Worm (Caenorhabditis elegans) whole organism, L4 larva: ENCODE results near the gene R10E4.9.

Source experiments
- D1046.2 ChIP-seq: fragments of 200-800 bp; sonication (Bioruptor generic); IDR thresholded peaks from 2 replicates; pipeline ENCODE4 v1.3.6; 2022; ENCODE audit warnings: missing genetic modification characterization, missing compliant biosample characterization
- F26F4.8 ChIP-seq: fragments of 200-800 bp; sonication (Bioruptor generic); conservative IDR thresholded peaks from 2 replicates; pipeline ENCODE4 v1.3.6; 2022; ENCODE audit warnings: missing genetic modification characterization, missing compliant biosample characterization
- F37D6.2 ChIP-seq: sonication (generic microtip); optimal IDR thresholded peaks from 2 replicates; lab custom pipeline; 2016; ENCODE audit warnings: mild to moderate bottlenecking, missing genetic modification characterization, missing compliant biosample characterization
- R02D3.7 ChIP-seq: fragments of 150-350 bp; sonication (generic microtip); optimal IDR thresholded peaks from 3 replicates; lab custom pipeline; 2014; ENCODE audit warnings: missing biosample characterization, missing genetic modification characterization
- attf-4 ChIP-seq: sonication (generic microtip); optimal IDR thresholded peaks from 3 replicates; lab custom pipeline; 2017; ENCODE audit warnings: missing biosample characterization, missing genetic modification characterization
- ceh-32 ChIP-seq: sonication (generic microtip); optimal IDR thresholded peaks from 2 replicates; lab custom pipeline; 2016; ENCODE audit warnings: mild to moderate bottlenecking, missing genetic modification characterization, missing compliant biosample characterization; ENCODE audit not compliant: poor library complexity
- ceh-62 ChIP-seq: sonication (generic microtip); optimal IDR thresholded peaks from 2 replicates; lab custom pipeline; 2017; ENCODE audit warnings: missing biosample characterization, missing genetic modification characterization
- ceh-82 ChIP-seq: sonication (generic microtip); optimal IDR thresholded peaks from 2 replicates; lab custom pipeline; 2017; ENCODE audit warnings: missing biosample characterization, missing genetic modification characterization
- daf-16 ChIP-seq, 3 experiments: sonication (generic microtip); optimal IDR thresholded peaks; 2 replicates each; lab custom pipeline; 2016 to 2017; ENCODE audit warnings: missing genetic modification characterization in 3 of 3, missing genetic modification reagents in 3 of 3, mild to moderate bottlenecking in 2 of 3, missing compliant biosample characterization in 2 of 3, missing biosample characterization in 1 of 3, moderate library complexity in 1 of 3
- dmd-6 ChIP-seq: fragments of 200-800 bp; sonication (Bioruptor generic); IDR thresholded peaks from 2 replicates; pipeline ENCODE4 v1.3.6; 2022; ENCODE audit warnings: missing genetic modification reagents, missing genetic modification characterization, missing compliant biosample characterization
- dmd-8 ChIP-seq: fragments of 200-800 bp; sonication (Bioruptor generic); IDR thresholded peaks from 2 replicates; pipeline ENCODE4 v1.3.6; 2022; ENCODE audit warnings: missing genetic modification characterization, missing compliant biosample characterization
- dpl-1 ChIP-seq: fragments of 150-350 bp; optimal IDR thresholded peaks from 2 replicates; lab custom pipeline; 2014; ENCODE audit warnings: missing biosample characterization, missing genetic modification reagents, missing genetic modification characterization
- duxl-1 ChIP-seq: sonication (generic microtip); optimal IDR thresholded peaks from 2 replicates; lab custom pipeline; 2016; ENCODE audit warnings: mild to moderate bottlenecking, missing genetic modification characterization, moderate library complexity, missing compliant biosample characterization; ENCODE audit not compliant: poor library complexity
- dve-1 ChIP-seq: sonication (generic microtip); optimal IDR thresholded peaks from 2 replicates; lab custom pipeline; 2017; ENCODE audit warnings: antibody characterized with exemption, mild to moderate bottlenecking, missing genetic modification characterization, missing compliant biosample characterization; ENCODE audit not compliant: insufficient read depth
- fos-1 ChIP-seq: fragments of 150-350 bp; optimal IDR thresholded peaks from 2 replicates; lab custom pipeline; 2014; ENCODE audit warnings: missing biosample characterization, missing genetic modification characterization
- hif-1 ChIP-seq, 2 experiments: sonication (generic microtip); optimal IDR thresholded peaks; 2 replicates each; lab custom pipeline; 2016 to 2017; ENCODE audit warnings: missing compliant biosample characterization in 2 of 2, missing genetic modification characterization in 2 of 2, missing genetic modification reagents in 2 of 2, missing genotype in 2 of 2, mild to moderate bottlenecking in 1 of 2
- hlh-11 ChIP-seq: fragments of 200-800 bp; sonication (Bioruptor generic); optimal IDR thresholded peaks from 2 replicates; lab custom pipeline; 2018; ENCODE audit warnings: mild to moderate bottlenecking, missing genetic modification characterization, missing compliant biosample characterization
- hlh-30 ChIP-seq: sonication (generic microtip); optimal IDR thresholded peaks from 2 replicates; lab custom pipeline; 2017; ENCODE audit warnings: antibody characterized with exemption, mild to moderate bottlenecking, missing genetic modification characterization, missing compliant biosample characterization; ENCODE audit not compliant: insufficient read depth
- hmg-1.1 ChIP-seq: fragments of 200-800 bp; sonication (Bioruptor generic); IDR thresholded peaks from 2 replicates; pipeline ENCODE4 v1.3.6; 2022; ENCODE audit warnings: missing genetic modification reagents, missing genetic modification characterization, missing compliant biosample characterization
- jun-1 ChIP-seq: fragments of 150-350 bp; optimal IDR thresholded peaks from 2 replicates; lab custom pipeline; 2014; ENCODE audit warnings: missing biosample characterization, missing genetic modification reagents, missing genetic modification characterization
- lin-38 ChIP-seq: fragments of 200-800 bp; sonication (Bioruptor generic); IDR thresholded peaks from 2 replicates; pipeline ENCODE4 v1.3.6; 2022; ENCODE audit warnings: missing genetic modification reagents, missing genetic modification characterization, missing compliant biosample characterization
- lir-3 ChIP-seq: sonication (generic microtip); optimal IDR thresholded peaks from 2 replicates; lab custom pipeline; 2016; ENCODE audit warnings: mild to moderate bottlenecking, missing genetic modification characterization, missing compliant biosample characterization
- lsy-2 ChIP-seq, 2 experiments: fragments of 150-350 bp in 1 of 2; sonication (generic microtip) in 1 of 2; optimal IDR thresholded peaks; 2 replicates each; lab custom pipeline; 2014 to 2017; ENCODE audit warnings: missing biosample characterization in 2 of 2, missing genetic modification characterization in 2 of 2
- madf-9 ChIP-seq: fragments of 200-800 bp; sonication (Bioruptor generic); conservative IDR thresholded peaks from 2 replicates; pipeline ENCODE4 v1.3.6; 2022; ENCODE audit warnings: missing genetic modification reagents, missing genetic modification characterization, missing compliant biosample characterization
- mdl-1 ChIP-seq, 2 experiments: fragments of 150-350 bp in 1 of 2; sonication (generic microtip) in 1 of 2; optimal IDR thresholded peaks; 2 replicates each; lab custom pipeline; 2014 to 2017; ENCODE audit warnings: missing biosample characterization in 2 of 2, missing genetic modification characterization in 2 of 2
- mep-1 ChIP-seq: fragments of 150-350 bp; sonication (generic microtip); optimal IDR thresholded peaks from 3 replicates; lab custom pipeline; 2014; ENCODE audit warnings: missing biosample characterization, missing genetic modification characterization
- mes-2 ChIP-seq: sonication (generic microtip); optimal IDR thresholded peaks from 2 replicates; lab custom pipeline; 2016; ENCODE audit warnings: missing genotype, mild to moderate bottlenecking, missing genetic modification characterization, missing compliant biosample characterization; ENCODE audit not compliant: poor library complexity, severe bottlenecking
- mxl-3 ChIP-seq: fragments of 200-800 bp; sonication (Bioruptor generic); optimal IDR thresholded peaks from 2 replicates; lab custom pipeline; 2018; ENCODE audit warnings: mild to moderate bottlenecking, missing genetic modification characterization, missing compliant biosample characterization
- nhr-25 ChIP-seq: sonication (generic microtip); optimal IDR thresholded peaks from 2 replicates; lab custom pipeline; 2017; ENCODE audit warnings: missing genetic modification characterization, mild to moderate bottlenecking, missing compliant biosample characterization, antibody characterized with exemption, moderate library complexity, borderline replicate concordance; ENCODE audit not compliant: insufficient read depth
- nhr-28 ChIP-seq: fragments of 150-350 bp; optimal IDR thresholded peaks from 2 replicates; lab custom pipeline; 2014; ENCODE audit warnings: missing biosample characterization, missing genetic modification characterization
- nhr-6 ChIP-seq: fragments of 150-350 bp; optimal IDR thresholded peaks from 2 replicates; lab custom pipeline; 2014; ENCODE audit warnings: missing biosample characterization, missing genetic modification characterization
- nhr-76 ChIP-seq: fragments of 150-350 bp; optimal IDR thresholded peaks from 2 replicates; lab custom pipeline; 2014; ENCODE audit warnings: missing biosample characterization, missing genetic modification characterization
- php-3 ChIP-seq: fragments of 200-800 bp; sonication (Bioruptor generic); IDR thresholded peaks from 2 replicates; pipeline ENCODE4 v1.3.6; 2022; ENCODE audit warnings: missing genetic modification reagents, missing genetic modification characterization, missing compliant biosample characterization
- pqm-1 ChIP-seq: sonication (generic microtip); optimal IDR thresholded peaks from 2 replicates; lab custom pipeline; 2017; ENCODE audit warnings: missing biosample characterization, missing genetic modification characterization
- rbr-2 ChIP-seq: sonication (generic microtip); optimal IDR thresholded peaks from 2 replicates; lab custom pipeline; 2016; ENCODE audit warnings: missing genotype, missing genetic modification characterization, missing compliant biosample characterization
- saeg-2 ChIP-seq: fragments of 200-800 bp; sonication (Bioruptor generic); IDR thresholded peaks from 2 replicates; pipeline ENCODE4 v1.3.6; 2022; ENCODE audit warnings: missing genetic modification reagents, missing genetic modification characterization, missing compliant biosample characterization
- sdz-12 ChIP-seq: fragments of 200-800 bp; sonication (Bioruptor generic); optimal IDR thresholded peaks from 2 replicates; lab custom pipeline; 2018; ENCODE audit warnings: mild to moderate bottlenecking, missing genetic modification characterization, missing compliant biosample characterization
- unc-130 ChIP-seq: sonication (generic microtip); optimal IDR thresholded peaks from 2 replicates; lab custom pipeline; 2016; ENCODE audit warnings: missing genetic modification reagents, missing genetic modification characterization, missing compliant biosample characterization
- unc-62 ChIP-seq, 3 experiments: fragments of 150-350 bp in 1 of 3; sonication (generic microtip); optimal IDR thresholded peaks in 2 of 3; peaks in 1 of 3; 1 replicate in 1 of 3; 2 replicates in 2 of 3; lab custom pipeline; 2014 to 2017; ENCODE audit warnings: missing biosample characterization in 3 of 3, missing genetic modification characterization in 3 of 3, missing genetic modification reagents in 3 of 3, missing genotype in 1 of 3
- vab-7 ChIP-seq: fragments of 200-800 bp; sonication (Bioruptor generic); IDR thresholded peaks from 2 replicates; pipeline ENCODE4 v1.3.6; 2022; ENCODE audit warnings: missing genetic modification reagents, missing genetic modification characterization, missing compliant biosample characterization
- zfp-3 ChIP-seq: fragments of 200-800 bp; sonication (Bioruptor generic); conservative IDR thresholded peaks from 2 replicates; pipeline ENCODE4 v1.3.6; 2022; ENCODE audit warnings: missing genetic modification reagents, missing genetic modification characterization, missing compliant biosample characterization
- zip-11 ChIP-seq: fragments of 200-800 bp; sonication (Bioruptor generic); IDR thresholded peaks from 2 replicates; pipeline ENCODE4 v1.3.6; 2022; ENCODE audit warnings: missing genetic modification characterization, missing compliant biosample characterization
- ztf-11 ChIP-seq: fragments of 150-350 bp; optimal IDR thresholded peaks from 2 replicates; lab custom pipeline; 2014; ENCODE audit warnings: missing biosample characterization, missing genetic modification characterization

Gene R10E4.9

ce11 chrIII:4291216-4291691 is 10.9 kb downstream of the R10E4.9 start, which contains the start of gene mcm-5:
Gene mcm-5, minus strand, starts transcription at chrIII:4291266.
- TF ChIP-seq lsy-2 (tag; optimal IDR thresholded peaks at IDR 0.05; lab: Kevin White, UChicago) (peak in 1 of 2 experiments; percentile 56), attf-4 (no peak), hlh-30 (no peak), jun-1 (no peak), F37D6.2 (tag; lab: Kevin White, UChicago) (no peak), dpl-1 (peak; percentile 86), vab-7 (GFP tag; lab: Robert Waterston, UW) (no peak), saeg-2 (no peak), nhr-25 (no peak), duxl-1 (tag; lab: Kevin White, UChicago) (no peak), hif-1 (tag; optimal IDR thresholded peaks at IDR 0.05; lab: Kevin White, UChicago) (no peak), ceh-62 (tag; lab: Kevin White, UChicago) (no peak), zip-11 (GFP tag; lab: Robert Waterston, UW) (no peak), daf-16 (GFP tag; optimal IDR thresholded peaks at IDR 0.05; lab: Kevin White, UChicago) (no peak), daf-16 (tag; optimal IDR thresholded peaks at IDR 0.05; lab: Kevin White, UChicago) (peak; percentile 19), sdz-12 (GFP tag; lab: Kevin White, UChicago) (no peak), nhr-76 (tag; lab: Kevin White, UChicago) (no peak), dve-1 (tag; lab: Kevin White, UChicago) (no peak), madf-9 (GFP tag; lab: Robert Waterston, UW) (no peak), ceh-32 (tag; lab: Kevin White, UChicago) (no peak), ceh-82 (tag; lab: Kevin White, UChicago) (no peak), dmd-6 (GFP tag; lab: Robert Waterston, UW) (no peak), mes-2 (tag; lab: Kevin White, UChicago) (peak; percentile 62), unc-130 (GFP tag; lab: Kevin White, UChicago) (peak; percentile 28)
- TF ChIP-seq, all 104 proteins: peak for 5

DNA sequence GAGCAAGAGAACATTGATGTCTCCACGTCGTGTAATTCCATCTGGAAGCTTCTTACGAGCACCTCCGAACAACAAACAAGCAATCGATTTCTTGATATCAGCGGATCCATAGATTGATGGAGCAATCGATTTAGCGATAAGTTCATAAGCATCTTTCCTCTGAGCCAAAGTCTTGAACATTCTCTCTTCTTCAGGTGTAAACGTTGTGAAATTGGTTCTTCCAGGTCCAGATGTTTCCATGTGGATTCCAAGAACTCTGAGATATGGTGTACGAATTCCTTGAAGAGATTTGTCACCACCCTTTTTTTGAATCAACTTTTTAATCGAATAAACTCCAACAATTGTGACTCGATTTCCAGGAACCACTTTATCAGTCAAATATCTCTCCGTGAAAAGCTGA is 12.2 kb downstream of the R10E4.9 start:
- TF ChIP-seq R02D3.7 (tag; lab: Kevin White, UChicago) (no peak), unc-62 (GFP tag; optimal IDR thresholded peaks at IDR 0.05 in 1 of 2; lab: Kevin White, UChicago) (peak in 1 of 2 experiments; percentile 91), unc-62 (tag; optimal IDR thresholded peaks at IDR 0.05; lab: Kevin White, UChicago) (no peak), fos-1 (tag; lab: Kevin White, UChicago) (no peak), lin-38 (GFP tag; lab: Robert Waterston, UW) (no peak), vab-7 (GFP tag; lab: Robert Waterston, UW) (no peak), hif-1 (tag; optimal IDR thresholded peaks at IDR 0.05; lab: Kevin White, UChicago) (no peak)

DNA sequence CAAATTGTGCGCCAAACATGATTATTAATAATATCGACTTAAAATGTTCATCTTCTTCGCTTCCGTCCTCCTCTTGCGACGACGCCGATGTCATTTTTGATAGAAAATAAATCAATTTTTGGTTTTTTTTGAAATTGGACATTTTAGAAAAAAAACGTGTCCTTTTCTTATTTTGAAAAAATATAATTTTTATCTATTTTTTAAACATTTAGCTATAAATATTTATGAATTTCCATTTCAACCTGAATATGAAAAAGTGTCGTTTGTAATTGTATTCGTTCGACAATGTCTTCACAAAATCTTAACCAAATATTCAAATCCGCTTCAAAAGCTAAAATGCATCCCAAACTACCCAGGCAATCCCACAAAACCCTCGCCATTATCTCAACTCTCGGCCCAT is 14.8 kb downstream of the R10E4.9 start, which contains the start of gene R10E4.3:
R10E4.3 (minus strand) TSS at position 101 of the 400 bp plus-strand sequence.
- no peak for TF ChIP-seq zip-11 (GFP tag; lab: Robert Waterston, UW)
- no peak for TF ChIP-seq lir-3 (tag; lab: Kevin White, UChicago)
- TF ChIP-seq ceh-32 (tag; lab: Kevin White, UChicago): no peak
- TF ChIP-seq zfp-3: no peak
- TF ChIP-seq nhr-28: no peak
- no peak for TF ChIP-seq D1046.2

DNA sequence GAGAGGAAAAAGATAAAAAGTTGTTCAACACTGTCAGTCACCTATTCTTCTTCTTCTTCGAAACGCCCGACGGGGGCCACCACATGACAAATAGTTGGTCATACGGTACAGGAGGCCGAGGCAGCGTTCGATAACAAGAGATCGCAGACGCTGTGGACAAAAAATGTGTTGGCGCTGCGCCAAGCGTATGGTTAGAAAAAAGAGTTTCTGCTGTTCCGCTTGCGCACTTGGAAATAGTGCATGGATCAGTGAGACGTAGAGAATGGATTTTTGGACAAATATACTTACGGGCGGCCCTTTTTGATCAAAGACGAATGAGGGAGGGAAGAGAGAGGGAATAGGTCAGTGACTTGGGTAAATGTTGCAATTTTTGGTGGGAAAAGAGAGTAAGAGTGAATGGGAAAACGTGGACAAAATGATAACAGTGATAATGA is 17.4 kb downstream of the R10E4.9 start:
- TF ChIP-seq lin-38 (GFP tag; lab: Robert Waterston, UW): peak; percentile 41; the same call in 1 of the 2 replicates
- TF ChIP-seq F26F4.8 (GFP tag; lab: Robert Waterston, UW): no peak
- peak; percentile 52 for TF ChIP-seq hmg-1.1
- peak; percentile 79 for TF ChIP-seq nhr-28
- TF ChIP-seq mdl-1 (tag; optimal IDR thresholded peaks at IDR 0.05; lab: Kevin White, UChicago): peak; percentile 35 to 89
- TF ChIP-seq daf-16 (GFP tag; optimal IDR thresholded peaks at IDR 0.05; lab: Kevin White, UChicago): no peak
- TF ChIP-seq daf-16 (tag; optimal IDR thresholded peaks at IDR 0.05; lab: Kevin White, UChicago): peak; percentile 42
- peak; percentile 92 for TF ChIP-seq mxl-3
- no peak for TF ChIP-seq dmd-8
- TF ChIP-seq hlh-11: peak; percentile 97
- TF ChIP-seq ztf-11 (tag; lab: Kevin White, UChicago): no peak
- TF ChIP-seq sdz-12 (GFP tag; lab: Kevin White, UChicago): no peak
- TF ChIP-seq nhr-6: peak; percentile 21
- TF ChIP-seq ceh-62 (tag; lab: Kevin White, UChicago): no peak
- peak; percentile 75 for TF ChIP-seq pqm-1
- 0 out of 2 replicates have a peak, but pooled peaks have one; percentile 31 for TF ChIP-seq php-3 (GFP tag; lab: Robert Waterston, UW)
- TF ChIP-seq saeg-2: peak; percentile 71; the same call in 1 of the 2 replicates
- peak; percentile 87 for TF ChIP-seq mep-1
- TF ChIP-seq rbr-2: peak; percentile 52
